Worm (Caenorhabditis elegans) whole organism, L1 larva: ENCODE data around the gene C04C11.1.

Experiments used
- ama-1 ChIP-seq: fragments of 150-350 bp; optimal IDR thresholded peaks from 2 replicates; lab custom pipeline; 2014
- blmp-1 ChIP-seq: fragments of 150-350 bp; optimal IDR thresholded peaks from 2 replicates; lab custom pipeline; 2014; ENCODE audit warnings: missing biosample characterization, missing genetic modification characterization
- ceh-82 ChIP-seq, 3 experiments: fragments of 150-350 bp in 1 of 3; sonication (generic microtip) in 2 of 3; optimal IDR thresholded peaks; 2 replicates each; lab custom pipeline; 2014 to 2017; ENCODE audit warnings: missing biosample characterization in 3 of 3, missing genetic modification characterization in 3 of 3
- dsc-1 ChIP-seq: sonication (generic microtip); optimal IDR thresholded peaks from 2 replicates; lab custom pipeline; 2016; ENCODE audit warnings: mild to moderate bottlenecking, missing genetic modification characterization, missing compliant biosample characterization
- elt-3 ChIP-seq, 6 experiments: fragments of 150-350 bp in 1 of 6; sonication (generic microtip); optimal IDR thresholded peaks; 2 replicates each; lab custom pipeline; 2017 to 2018; ENCODE audit warnings: missing biosample characterization in 6 of 6, missing genetic modification characterization in 6 of 6, inconsistent platforms in 1 of 6
- lir-3 ChIP-seq: sonication (generic microtip); optimal IDR thresholded peaks from 2 replicates; lab custom pipeline; 2016; ENCODE audit warnings: mild to moderate bottlenecking, missing genetic modification characterization, moderate library complexity, missing compliant biosample characterization; ENCODE audit not compliant: poor library complexity
- mdl-1 ChIP-seq, 2 experiments: fragments of 150-350 bp; optimal IDR thresholded peaks; 2 replicates each; lab custom pipeline; 2014 to 2017; ENCODE audit warnings: missing biosample characterization in 2 of 2, missing genetic modification characterization in 2 of 2, inconsistent platforms in 1 of 2
- nhr-237 ChIP-seq: fragments of 150-350 bp; optimal IDR thresholded peaks from 2 replicates; lab custom pipeline; 2014; ENCODE audit warnings: missing biosample characterization, missing genetic modification characterization
- skn-1 ChIP-seq: fragments of 150-350 bp; optimal IDR thresholded peaks from 2 replicates; lab custom pipeline; 2014; ENCODE audit warnings: missing biosample characterization, missing genetic modification characterization
- snpc-4 ChIP-seq: fragments of 150-350 bp; optimal IDR thresholded peaks from 2 replicates; lab custom pipeline; 2014; ENCODE audit warnings: missing biosample characterization, missing genetic modification characterization
- tlp-1 ChIP-seq: fragments of 150-350 bp; optimal IDR thresholded peaks from 2 replicates; lab custom pipeline; 2014; ENCODE audit warnings: missing biosample characterization, missing genetic modification characterization

DNA sequence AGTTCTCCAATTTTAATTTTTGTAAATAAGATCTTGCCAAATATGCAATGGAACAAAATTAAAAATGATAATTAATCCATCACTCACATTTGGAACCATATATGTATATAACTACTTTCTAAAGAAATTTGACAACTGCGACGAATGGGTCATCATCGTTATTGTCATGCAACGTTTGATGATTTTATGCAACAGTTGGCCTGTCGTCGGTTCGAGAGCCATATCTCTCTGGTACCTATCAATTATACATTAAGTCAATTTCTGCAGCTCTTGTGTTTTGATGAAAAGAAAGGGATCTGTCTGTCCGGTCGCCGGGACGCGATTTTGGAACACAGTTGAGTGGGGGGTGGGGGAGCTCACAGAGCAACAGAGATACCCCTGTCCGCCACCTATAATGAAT lies 18.9 kb downstream of the C04C11.1 start:
- TF ChIP-seq snpc-4 (tag; lab: Kevin White, UChicago) (no peak), nhr-237 (tag; lab: Kevin White, UChicago) (no peak), ama-1 (lab: Kevin White, UChicago) (no peak), blmp-1 (tag; lab: Kevin White, UChicago) (no peak), skn-1 (tag; lab: Kevin White, UChicago) (no peak), mdl-1 (tag; optimal IDR thresholded peaks at IDR 0.05; lab: Kevin White, UChicago) (no peak), elt-3 (tag; optimal IDR thresholded peaks at IDR 0.05; lab: Kevin White, UChicago) (no peak), lir-3 (tag; lab: Kevin White, UChicago) (no peak), tlp-1 (no peak), ceh-82 (tag; optimal IDR thresholded peaks at IDR 0.05; lab: Kevin White, UChicago) (no peak), dsc-1 (tag; lab: Kevin White, UChicago) (no peak)
